Fruit fly (Drosophila melanogaster) whole organism, embryonic: ENCODE measurements around the gene fal.

ENCODE experiments used
- Ada2b ChIP-seq: fragments of 200-800 bp; sonication (Bioruptor generic); IDR thresholded peaks from 2 replicates; pipeline ENCODE4 v1.3.6; 2022; ENCODE audit warnings: missing biosample characterization, missing genetic modification characterization
- B-H2 ChIP-seq: fragments of 200-800 bp; sonication (Bioruptor generic); optimal IDR thresholded peaks from 2 replicates; lab custom pipeline; 2018; ENCODE audit warnings: missing biosample characterization, mild to moderate bottlenecking, missing genetic modification characterization
- CG10147 ChIP-seq: fragments of 200-800 bp; sonication (Bioruptor generic); optimal IDR thresholded peaks from 2 replicates; lab custom pipeline; 2019; ENCODE audit warnings: missing biosample characterization, mild to moderate bottlenecking, missing genetic modification characterization, moderate library complexity
- CG10267 ChIP-seq: fragments of 200-800 bp; sonication (Bioruptor generic); optimal IDR thresholded peaks from 2 replicates; lab custom pipeline; 2018; ENCODE audit warnings: missing biosample characterization, mild to moderate bottlenecking, missing genetic modification characterization, moderate library complexity
- CG10321 ChIP-seq: fragments of 200-800 bp; sonication (Bioruptor generic); IDR thresholded peaks from 2 replicates; pipeline ENCODE4 v1.3.6; 2022; ENCODE audit warnings: missing biosample characterization, missing genetic modification characterization
- CG11504 ChIP-seq: fragments of 200-800 bp; sonication (Bioruptor generic); optimal IDR thresholded peaks from 3 replicates; lab custom pipeline; 2019; ENCODE audit warnings: missing biosample characterization, mild to moderate bottlenecking, missing genetic modification characterization, moderate library complexity
- CG12071 ChIP-seq: fragments of 200-800 bp; sonication (Bioruptor generic); optimal IDR thresholded peaks from 3 replicates; lab custom pipeline; 2018; ENCODE audit warnings: missing biosample characterization, mild to moderate bottlenecking, missing genetic modification characterization
- CG12659 ChIP-seq: fragments of 200-800 bp; sonication (Bioruptor generic); optimal IDR thresholded peaks from 3 replicates; lab custom pipeline; 2017; ENCODE audit warnings: mild to moderate bottlenecking, missing biosample characterization, missing genetic modification reagents, missing genetic modification characterization
- CG1603 ChIP-seq: fragments of 200-800 bp; sonication (Bioruptor generic); optimal IDR thresholded peaks from 2 replicates; lab custom pipeline; 2019; ENCODE audit warnings: missing biosample characterization, mild to moderate bottlenecking, missing genetic modification characterization, moderate library complexity
- CG17829 ChIP-seq: fragments of 200-800 bp; optimal IDR thresholded peaks from 2 replicates; lab custom pipeline; 2019; ENCODE audit warnings: missing biosample characterization, mild to moderate bottlenecking, missing genetic modification characterization, moderate library complexity
- CG18619 ChIP-seq: fragments of 200-800 bp; sonication (Bioruptor generic); optimal IDR thresholded peaks from 3 replicates; lab custom pipeline; 2017; ENCODE audit warnings: missing biosample characterization, mild to moderate bottlenecking, missing genetic modification characterization
- CG2712 ChIP-seq: fragments of 200-800 bp; optimal IDR thresholded peaks from 3 replicates; lab custom pipeline; 2019; ENCODE audit warnings: missing biosample characterization, mild to moderate bottlenecking, missing genetic modification characterization, moderate library complexity
- CG2889 ChIP-seq: fragments of 200-800 bp; sonication (Bioruptor generic); IDR thresholded peaks from 3 replicates; pipeline ENCODE4 v1.3.6; 2022; ENCODE audit warnings: missing biosample characterization, missing genetic modification characterization
- CG33557 ChIP-seq: fragments of 200-800 bp; sonication (Bioruptor generic); optimal IDR thresholded peaks from 2 replicates; lab custom pipeline; 2019; ENCODE audit warnings: missing biosample characterization, mild to moderate bottlenecking, missing genetic modification characterization, moderate library complexity
- CG42726 ChIP-seq: fragments of 200-800 bp; sonication (Bioruptor generic); IDR thresholded peaks from 2 replicates; pipeline ENCODE4 v1.3.6; 2022; ENCODE audit warnings: missing biosample characterization, missing genetic modification characterization; ENCODE audit not compliant: partially characterized antibody
- CG6683 ChIP-seq: fragments of 200-800 bp; sonication (Bioruptor generic); optimal IDR thresholded peaks from 2 replicates; lab custom pipeline; 2017; ENCODE audit warnings: missing biosample characterization, mild to moderate bottlenecking, missing genetic modification characterization, missing genetic modification reagents
- CG6854 ChIP-seq: fragments of 200-800 bp; sonication (Bioruptor generic); optimal IDR thresholded peaks from 3 replicates; lab custom pipeline; 2017; ENCODE audit warnings: missing biosample characterization, mild to moderate bottlenecking, missing genetic modification characterization
- CG7357 ChIP-seq: fragments of 200-800 bp; sonication (Bioruptor generic); IDR thresholded peaks from 3 replicates; pipeline ENCODE4 v1.3.6; 2022; ENCODE audit warnings: missing biosample characterization, missing genetic modification characterization
- CG7786 ChIP-seq: fragments of 200-800 bp; sonication (Bioruptor generic); optimal IDR thresholded peaks from 2 replicates; lab custom pipeline; 2016; ENCODE audit warnings: missing biosample characterization, missing genetic modification characterization
- CG7839 ChIP-seq: fragments of 200-800 bp; sonication (Bioruptor generic); optimal IDR thresholded peaks from 3 replicates; lab custom pipeline; 2018; ENCODE audit warnings: missing biosample characterization, mild to moderate bottlenecking, missing genetic modification characterization, moderate library complexity
- CoRest ChIP-seq: fragments of 200-800 bp; sonication (Bioruptor generic); optimal IDR thresholded peaks from 3 replicates; lab custom pipeline; 2018; ENCODE audit warnings: missing biosample characterization, mild to moderate bottlenecking, missing genetic modification characterization, moderate library complexity
- CrebB ChIP-seq: fragments of 200-800 bp; sonication (Bioruptor generic); optimal IDR thresholded peaks from 3 replicates; lab custom pipeline; 2018; ENCODE audit warnings: missing biosample characterization, mild to moderate bottlenecking, missing genetic modification characterization
- Dbx ChIP-seq: fragments of 200-800 bp; sonication (Bioruptor generic); IDR thresholded peaks from 3 replicates; pipeline ENCODE4 v1.3.6; 2022; ENCODE audit warnings: missing biosample characterization, missing genetic modification characterization
- Dip3 ChIP-seq: fragments of 200-800 bp; sonication (Bioruptor generic); optimal IDR thresholded peaks from 3 replicates; lab custom pipeline; 2016; ENCODE audit warnings: missing biosample characterization, missing genetic modification characterization
- HHEX ChIP-seq: fragments of 200-800 bp; sonication (Bioruptor generic); optimal IDR thresholded peaks from 3 replicates; lab custom pipeline; 2017; ENCODE audit warnings: missing biosample characterization, mild to moderate bottlenecking, missing genetic modification characterization, missing genetic modification reagents
- Lhr ChIP-seq: fragments of 200-800 bp; sonication (Bioruptor generic); optimal IDR thresholded peaks from 3 replicates; lab custom pipeline; 2017; ENCODE audit warnings: mild to moderate bottlenecking, missing biosample characterization, missing genetic modification reagents, missing genetic modification characterization
- MESR4 ChIP-seq: fragments of 200-800 bp; sonication (Bioruptor generic); optimal IDR thresholded peaks from 2 replicates; lab custom pipeline; 2018; ENCODE audit warnings: missing biosample characterization, mild to moderate bottlenecking, missing genetic modification characterization, moderate library complexity
- Nf-YC ChIP-seq: fragments of 200-800 bp; optimal IDR thresholded peaks from 3 replicates; lab custom pipeline; 2019; ENCODE audit warnings: missing biosample characterization, mild to moderate bottlenecking, missing genetic modification characterization, moderate library complexity
- Oaz ChIP-seq: fragments of 200-800 bp; sonication (Bioruptor generic); IDR thresholded peaks from 2 replicates; pipeline ENCODE4 v1.3.6; 2022; ENCODE audit warnings: missing biosample characterization, missing genetic modification characterization
- Opbp ChIP-seq: fragments of 200-800 bp; sonication (Bioruptor generic); IDR thresholded peaks from 3 replicates; pipeline ENCODE4 v1.3.6; 2022; ENCODE audit warnings: missing biosample characterization, missing genetic modification characterization; ENCODE audit not compliant: partially characterized antibody
- Ravus ChIP-seq: fragments of 200-800 bp; sonication (Bioruptor generic); IDR thresholded peaks from 2 replicates; pipeline ENCODE4 v1.3.6; 2022; ENCODE audit warnings: missing biosample characterization, missing genetic modification characterization
- Rfx ChIP-seq: fragments of 200-800 bp; sonication (Bioruptor generic); IDR thresholded peaks from 2 replicates; pipeline ENCODE4 v1.3.6; 2022; ENCODE audit warnings: missing biosample characterization, missing genetic modification characterization
- Sox102F ChIP-seq: fragments of 200-800 bp; sonication (Bioruptor generic); optimal IDR thresholded peaks from 2 replicates; lab custom pipeline; 2018; ENCODE audit warnings: missing biosample characterization, mild to moderate bottlenecking, missing genetic modification characterization, moderate library complexity
- Stat92E ChIP-seq, 3 experiments: fragments of >200 bp in 2 of 3; fragments of 200-800 bp in 1 of 3; sonication (Bioruptor generic) in 1 of 3; optimal IDR thresholded peaks; 2 replicates each; lab custom pipeline; 2017 to 2019; ENCODE audit warnings: missing biosample characterization in 3 of 3, missing genetic modification characterization in 3 of 3, mild to moderate bottlenecking in 1 of 3, moderate library complexity in 1 of 3
- TFAM ChIP-seq: fragments of 200-800 bp; sonication (Bioruptor generic); optimal IDR thresholded peaks from 2 replicates; lab custom pipeline; 2017; ENCODE audit warnings: missing biosample characterization, missing genetic modification characterization, inconsistent platforms
- Taf1 ChIP-seq: fragments of 200-800 bp; sonication (Bioruptor generic); IDR thresholded peaks from 2 replicates; pipeline ENCODE4 v1.3.6; 2022; ENCODE audit warnings: missing biosample characterization, missing genetic modification characterization
- aop ChIP-seq: fragments of 200-800 bp; sonication (Bioruptor generic); IDR thresholded peaks from 2 replicates; pipeline ENCODE4 v1.3.6; 2022; ENCODE audit warnings: missing biosample characterization, missing genetic modification characterization
- ara ChIP-seq: fragments of 200-800 bp; sonication (Bioruptor generic); IDR thresholded peaks from 2 replicates; pipeline ENCODE4 v1.3.6; 2022; ENCODE audit warnings: missing biosample characterization, missing genetic modification characterization
- ash1 ChIP-seq: fragments of 200-800 bp; sonication (Bioruptor generic); optimal IDR thresholded peaks from 2 replicates; lab custom pipeline; 2018; ENCODE audit warnings: missing biosample characterization, mild to moderate bottlenecking, missing genetic modification characterization
- da ChIP-seq: fragments of 200-800 bp; sonication (Bioruptor generic); optimal IDR thresholded peaks from 2 replicates; lab custom pipeline; 2016; ENCODE audit warnings: missing biosample characterization, missing genetic modification characterization
- dpn ChIP-seq, 2 experiments: fragments of 200-800 bp; sonication (Bioruptor generic); optimal IDR thresholded peaks; 3 replicates each; lab custom pipeline; 2016; ENCODE audit warnings: missing biosample characterization in 2 of 2, missing genetic modification characterization in 2 of 2
- gro ChIP-seq: fragments of 200-800 bp; sonication (Bioruptor generic); optimal IDR thresholded peaks from 2 replicates; lab custom pipeline; 2016; ENCODE audit warnings: missing biosample characterization, missing genetic modification characterization
- her ChIP-seq: fragments of 200-800 bp; sonication (Bioruptor generic); optimal IDR thresholded peaks from 2 replicates; lab custom pipeline; 2016; ENCODE audit warnings: missing biosample characterization, missing genetic modification characterization
- inv ChIP-seq: fragments of 200-800 bp; sonication (Bioruptor generic); IDR thresholded peaks from 2 replicates; pipeline ENCODE4 v1.3.6; 2022; ENCODE audit warnings: missing biosample characterization, missing genetic modification characterization; ENCODE audit not compliant: partially characterized antibody
- kni ChIP-seq: fragments of 200-800 bp; sonication (Bioruptor generic); optimal IDR thresholded peaks from 3 replicates; lab custom pipeline; 2017; ENCODE audit warnings: mild to moderate bottlenecking, missing biosample characterization, missing genetic modification reagents, missing genetic modification characterization
- ranshi ChIP-seq: fragments of 200-800 bp; sonication (Bioruptor generic); IDR thresholded peaks from 2 replicates; pipeline ENCODE4 v1.3.6; 2022; ENCODE audit warnings: missing biosample characterization, missing genetic modification characterization
- tgo ChIP-seq: fragments of 200-800 bp; sonication (Bioruptor generic); IDR thresholded peaks from 3 replicates; pipeline ENCODE4 v1.3.6; 2022; ENCODE audit warnings: missing biosample characterization, missing genetic modification characterization
- twi ChIP-seq: fragments of 200-800 bp; optimal IDR thresholded peaks from 2 replicates; lab custom pipeline; 2019; ENCODE audit warnings: missing biosample characterization, mild to moderate bottlenecking, missing genetic modification characterization, moderate library complexity
- vfl ChIP-seq: fragments of 200-800 bp; sonication (Bioruptor generic); optimal IDR thresholded peaks from 2 replicates; lab custom pipeline; 2016; ENCODE audit warnings: missing biosample characterization, missing genetic modification characterization
- wdn ChIP-seq: fragments of 200-800 bp; sonication (Bioruptor generic); IDR thresholded peaks from 2 replicates; pipeline ENCODE4 v1.3.6; 2022; ENCODE audit warnings: missing biosample characterization, missing genetic modification characterization
- zfh1 ChIP-seq: fragments of 200-800 bp; sonication (Bioruptor generic); IDR thresholded peaks from 3 replicates; pipeline ENCODE4 v1.3.6; 2022; ENCODE audit warnings: missing biosample characterization, missing genetic modification characterization

The fal gene

DNA sequence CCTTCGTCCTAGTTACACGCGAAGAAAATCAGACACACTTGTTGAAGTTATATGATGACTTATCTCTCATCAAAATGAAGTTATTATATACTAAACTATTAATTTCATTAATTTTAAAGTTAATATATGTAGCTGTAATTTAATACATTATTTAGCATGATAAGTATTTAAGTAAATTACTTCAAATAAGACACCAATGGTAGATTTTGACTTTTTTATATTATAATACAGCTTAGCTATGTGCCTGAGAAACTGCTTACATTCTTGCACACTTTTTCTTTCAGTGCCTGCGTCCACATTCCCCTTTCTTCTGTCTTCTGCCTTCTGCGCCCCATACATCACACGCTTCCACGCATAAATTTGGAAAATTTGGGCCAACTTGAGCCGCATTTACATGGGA, 42.7 kb upstream of the fal start (continued):
- TF ChIP-seq da (GFP tag; lab: Kevin White, UChicago) (no peak), her (GFP tag; lab: Kevin White, UChicago) (no peak), inv (GFP tag; lab: Robert Waterston, UW) (no peak), ranshi (GFP tag; lab: Robert Waterston, UW) (no peak), Rfx (GFP tag; lab: Robert Waterston, UW) (no peak), CG10147 (GFP tag; lab: Kevin White, UChicago) (peak; percentile 26), twi (tag; lab: Kevin White, UChicago) (no peak), CG2712 (tag; lab: Kevin White, UChicago) (peak; percentile 55), Sox102F (GFP tag; lab: Kevin White, UChicago) (peak; percentile 52), CG33557 (GFP tag; lab: Kevin White, UChicago) (no peak), Nf-YC (tag; lab: Kevin White, UChicago) (no peak), MESR4 (no peak), CG17829 (tag; lab: Kevin White, UChicago) (peak; percentile 17), Ada2b (GFP tag; lab: Robert Waterston, UW) (no peak), CG12071 (GFP tag; lab: Kevin White, UChicago) (no peak), CoRest (tag; lab: Kevin White, UChicago) (peak; percentile 51), CrebB (no peak), Stat92E (GFP tag; optimal IDR thresholded peaks at IDR 0.05; lab: Kevin White, UChicago) (no peak), CG7786 (GFP tag; lab: Kevin White, UChicago) (no peak), kni (GFP tag; lab: Kevin White, UChicago) (no peak), Lhr (GFP tag; lab: Kevin White, UChicago) (no peak), CG11504 (peak; percentile 71), CG10321 (GFP tag; lab: Robert Waterston, UW) (no peak), tgo (GFP tag; lab: Robert Waterston, UW) (no peak), TFAM (GFP tag; lab: Kevin White, UChicago) (no peak), Taf1 (GFP tag; lab: Robert Waterston, UW) (no peak), vfl (GFP tag; lab: Kevin White, UChicago) (no peak), CG10267 (tag; lab: Kevin White, UChicago) (peak; percentile 19), CG6854 (GFP tag; lab: Kevin White, UChicago) (peak; percentile 15), CG2889 (no peak), CG12659 (GFP tag; lab: Kevin White, UChicago) (no peak), zfh1 (no peak), CG6683 (GFP tag; lab: Kevin White, UChicago) (no peak), Oaz (GFP tag; lab: Robert Waterston, UW) (no peak), ara (GFP tag; lab: Robert Waterston, UW) (no peak), ash1 (no peak), B-H2 (GFP tag; lab: Kevin White, UChicago) (no peak), HHEX (no peak), Opbp (no peak), CG1603 (tag; lab: Kevin White, UChicago) (no peak), Dbx (GFP tag; lab: Robert Waterston, UW) (no peak), wdn (GFP tag; lab: Robert Waterston, UW) (no peak), dpn (GFP tag; optimal IDR thresholded peaks at IDR 0.05; lab: Kevin White, UChicago) (no peak), aop (GFP tag; lab: Robert Waterston, UW) (no peak), CG42726 (GFP tag; lab: Robert Waterston, UW) (no peak), CG7839 (tag; lab: Kevin White, UChicago) (peak; percentile 55), CG7357 (GFP tag; lab: Robert Waterston, UW) (no peak), Dip3 (GFP tag; lab: Kevin White, UChicago) (no peak), Ravus (GFP tag; lab: Robert Waterston, UW) (no peak), gro (GFP tag; lab: Kevin White, UChicago) (no peak), CG18619 (GFP tag; lab: Kevin White, UChicago) (no peak)
